Fruit fly (Drosophila melanogaster) whole organism, embryonic: ENCODE results near the gene ksr.

Experiments
- B-H1 ChIP-seq: fragments of 200-800 bp; sonication (Bioruptor generic); IDR thresholded peaks from 3 replicates; pipeline ENCODE4 v1.3.6; 2022; ENCODE audit warnings: missing biosample characterization, missing genetic modification characterization
- BEAF-32 ChIP-seq: fragments of 200-800 bp; sonication (Bioruptor generic); optimal IDR thresholded peaks from 3 replicates; lab custom pipeline; 2017; ENCODE audit warnings: missing biosample characterization, missing genetic modification characterization, mild to moderate bottlenecking, moderate library complexity, missing genetic modification reagents
- CG10321 ChIP-seq: fragments of 200-800 bp; sonication (Bioruptor generic); IDR thresholded peaks from 2 replicates; pipeline ENCODE4 v1.3.6; 2022; ENCODE audit warnings: missing biosample characterization, missing genetic modification characterization
- CG10654 ChIP-seq: fragments of 200-800 bp; sonication (Bioruptor generic); optimal IDR thresholded peaks from 2 replicates; lab custom pipeline; 2016; ENCODE audit warnings: missing biosample characterization, missing genetic modification characterization
- CG11085 ChIP-seq: fragments of 200-800 bp; sonication (Bioruptor generic); IDR thresholded peaks from 2 replicates; pipeline ENCODE4 v1.3.6; 2022; ENCODE audit warnings: missing biosample characterization, missing genetic modification characterization
- CG11695 ChIP-seq: fragments of 200-800 bp; sonication (Bioruptor generic); IDR thresholded peaks from 3 replicates; pipeline ENCODE4 v1.3.6; 2022; ENCODE audit warnings: missing biosample characterization, missing genetic modification characterization
- CG11723 ChIP-seq: fragments of 200-800 bp; sonication (Bioruptor generic); optimal IDR thresholded peaks from 2 replicates; lab custom pipeline; 2017; ENCODE audit warnings: missing biosample characterization, mild to moderate bottlenecking, missing genetic modification characterization
- CG15479 ChIP-seq: fragments of 200-800 bp; sonication (Bioruptor generic); optimal IDR thresholded peaks from 3 replicates; lab custom pipeline; 2019; ENCODE audit warnings: missing biosample characterization, mild to moderate bottlenecking, missing genetic modification characterization, moderate library complexity
- CG16779 ChIP-seq: fragments of 200-800 bp; sonication (Bioruptor generic); IDR thresholded peaks from 2 replicates; pipeline ENCODE4 v1.3.6; 2022; ENCODE audit warnings: missing biosample characterization, missing genetic modification characterization
- CG17829 ChIP-seq: fragments of 200-800 bp; optimal IDR thresholded peaks from 2 replicates; lab custom pipeline; 2019; ENCODE audit warnings: missing biosample characterization, mild to moderate bottlenecking, missing genetic modification characterization, moderate library complexity
- CG1832 ChIP-seq: fragments of 200-800 bp; sonication (Bioruptor generic); optimal IDR thresholded peaks from 2 replicates; lab custom pipeline; 2017; ENCODE audit warnings: missing biosample characterization, mild to moderate bottlenecking, missing genetic modification characterization, inconsistent platforms
- CG18619 ChIP-seq: fragments of 200-800 bp; sonication (Bioruptor generic); optimal IDR thresholded peaks from 3 replicates; lab custom pipeline; 2017; ENCODE audit warnings: missing biosample characterization, mild to moderate bottlenecking, missing genetic modification characterization
- CG30403 ChIP-seq: fragments of 200-800 bp; sonication (Bioruptor generic); optimal IDR thresholded peaks from 3 replicates; lab custom pipeline; 2016; ENCODE audit warnings: missing biosample characterization, missing genetic modification characterization
- CG3065 ChIP-seq: fragments of 200-800 bp; sonication (Bioruptor generic); optimal IDR thresholded peaks from 2 replicates; lab custom pipeline; 2016; ENCODE audit warnings: missing biosample characterization, missing genetic modification characterization
- CG3163 ChIP-seq: fragments of 200-800 bp; sonication (Bioruptor generic); optimal IDR thresholded peaks from 3 replicates; lab custom pipeline; 2016; ENCODE audit warnings: missing biosample characterization, missing genetic modification characterization
- CG32532 ChIP-seq: fragments of 200-800 bp; sonication (Bioruptor generic); IDR thresholded peaks from 2 replicates; pipeline ENCODE4 v1.3.6; 2022; ENCODE audit warnings: missing biosample characterization, missing genetic modification characterization
- CG33213 ChIP-seq: fragments of 200-800 bp; sonication (Bioruptor generic); optimal IDR thresholded peaks from 3 replicates; lab custom pipeline; 2016; ENCODE audit warnings: missing biosample characterization, missing genetic modification characterization
- CG4404 ChIP-seq: fragments of 200-800 bp; sonication (Bioruptor generic); IDR thresholded peaks from 2 replicates; pipeline ENCODE4 v1.3.6; 2022; ENCODE audit warnings: missing biosample characterization, missing genetic modification characterization
- CG4707 ChIP-seq: fragments of 200-800 bp; sonication (Bioruptor generic); optimal IDR thresholded peaks from 2 replicates; lab custom pipeline; 2018; ENCODE audit warnings: missing biosample characterization, mild to moderate bottlenecking, missing genetic modification characterization, moderate library complexity
- CG4730 ChIP-seq: fragments of 200-800 bp; sonication (Bioruptor generic); IDR thresholded peaks from 2 replicates; pipeline ENCODE4 v1.3.6; 2022; ENCODE audit warnings: missing biosample characterization, missing genetic modification characterization
- CG6254 ChIP-seq: fragments of 200-800 bp; sonication (Bioruptor generic); optimal IDR thresholded peaks from 3 replicates; lab custom pipeline; 2017; ENCODE audit warnings: mild to moderate bottlenecking, missing biosample characterization, missing genetic modification reagents, missing genetic modification characterization
- CG6765 ChIP-seq: fragments of 200-800 bp; sonication (Bioruptor generic); optimal IDR thresholded peaks from 3 replicates; lab custom pipeline; 2017; ENCODE audit warnings: missing biosample characterization, mild to moderate bottlenecking, missing genetic modification characterization
- CG6791 ChIP-seq: fragments of 200-800 bp; sonication (Bioruptor generic); IDR thresholded peaks from 3 replicates; pipeline ENCODE4 v1.3.6; 2022; ENCODE audit warnings: missing biosample characterization, missing genetic modification characterization; ENCODE audit not compliant: partially characterized antibody
- CG6813 ChIP-seq: fragments of 200-800 bp; sonication (Bioruptor generic); optimal IDR thresholded peaks from 2 replicates; lab custom pipeline; 2017; ENCODE audit warnings: missing biosample characterization, missing genetic modification characterization, mild to moderate bottlenecking, moderate library complexity, missing genetic modification reagents
- CG7928 ChIP-seq: fragments of 200-800 bp; sonication (Bioruptor generic); optimal IDR thresholded peaks from 2 replicates; lab custom pipeline; 2017; ENCODE audit warnings: missing biosample characterization, mild to moderate bottlenecking, missing genetic modification characterization
- CG9876 ChIP-seq: fragments of 200-800 bp; sonication (Bioruptor generic); optimal IDR thresholded peaks from 2 replicates; lab custom pipeline; 2016; ENCODE audit warnings: missing biosample characterization, missing genetic modification characterization
- D19A ChIP-seq: fragments of 200-800 bp; optimal IDR thresholded peaks from 3 replicates; lab custom pipeline; 2019; ENCODE audit warnings: missing biosample characterization, mild to moderate bottlenecking, missing genetic modification characterization, moderate library complexity
- Dad ChIP-seq: fragments of 200-800 bp; sonication (Bioruptor generic); optimal IDR thresholded peaks from 3 replicates; lab custom pipeline; 2016; ENCODE audit warnings: missing biosample characterization, missing genetic modification characterization
- Hand ChIP-seq: fragments of 200-800 bp; sonication (Bioruptor generic); optimal IDR thresholded peaks from 2 replicates; lab custom pipeline; 2017; ENCODE audit warnings: mild to moderate bottlenecking, missing biosample characterization, missing genetic modification reagents, missing genetic modification characterization
- Kr ChIP-seq: fragments of 200-800 bp; sonication (Bioruptor generic); optimal IDR thresholded peaks from 2 replicates; lab custom pipeline; 2017; ENCODE audit warnings: missing biosample characterization, mild to moderate bottlenecking, missing genetic modification characterization
- Myb ChIP-seq: fragments of 200-800 bp; sonication (Bioruptor generic); optimal IDR thresholded peaks from 2 replicates; lab custom pipeline; 2016; ENCODE audit warnings: missing biosample characterization, missing genetic modification characterization
- Sin3A ChIP-seq: fragments of >200 bp; optimal IDR thresholded peaks from 2 replicates; lab custom pipeline; 2018
- Spps ChIP-seq: fragments of 200-800 bp; sonication (Bioruptor generic); optimal IDR thresholded peaks from 2 replicates; lab custom pipeline; 2018; ENCODE audit warnings: missing biosample characterization, mild to moderate bottlenecking, missing genetic modification characterization
- Ssrp ChIP-seq: fragments of 200-800 bp; sonication (Bioruptor generic); optimal IDR thresholded peaks from 2 replicates; lab custom pipeline; 2018; ENCODE audit warnings: missing biosample characterization, mild to moderate bottlenecking, missing genetic modification characterization, moderate library complexity
- abd-A ChIP-seq: fragments of 200-800 bp; sonication (Bioruptor generic); optimal IDR thresholded peaks from 3 replicates; lab custom pipeline; 2019; ENCODE audit warnings: missing biosample characterization, mild to moderate bottlenecking, missing genetic modification characterization, moderate library complexity
- bsh ChIP-seq, 2 experiments: fragments of 200-800 bp; sonication (Bioruptor generic); optimal IDR thresholded peaks; 2 replicates each; lab custom pipeline; 2017 to 2018; ENCODE audit warnings: mild to moderate bottlenecking in 2 of 2, missing biosample characterization in 2 of 2, missing genetic modification characterization in 2 of 2, moderate library complexity in 1 of 2
- danr ChIP-seq: fragments of 200-800 bp; sonication (Bioruptor generic); IDR thresholded peaks from 2 replicates; pipeline ENCODE4 v1.3.6; 2022; ENCODE audit warnings: missing biosample characterization, missing genetic modification characterization
- ems ChIP-seq: fragments of 200-800 bp; sonication (Bioruptor generic); optimal IDR thresholded peaks from 3 replicates; lab custom pipeline; 2016; ENCODE audit warnings: missing biosample characterization, missing genetic modification characterization
- gcm2 ChIP-seq: fragments of 200-800 bp; sonication (Bioruptor generic); optimal IDR thresholded peaks from 2 replicates; lab custom pipeline; 2016; ENCODE audit warnings: missing biosample characterization, missing genetic modification characterization
- gsb-n ChIP-seq: fragments of 200-800 bp; sonication (Bioruptor generic); optimal IDR thresholded peaks from 3 replicates; lab custom pipeline; 2018; ENCODE audit warnings: missing biosample characterization, mild to moderate bottlenecking, missing genetic modification characterization
- hkb ChIP-seq, 2 experiments: fragments of 200-800 bp in 1 of 2; fragments of >200 bp in 1 of 2; sonication (Bioruptor generic) in 1 of 2; IDR thresholded peaks in 1 of 2; optimal IDR thresholded peaks in 1 of 2; 2 replicates each; pipeline versions ENCODE4 v1.3.6 to Lab custom; 2017 to 2022; ENCODE audit warnings: missing biosample characterization in 1 of 2, missing genetic modification characterization in 1 of 2
- mam ChIP-seq: fragments of 200-800 bp; sonication (Bioruptor generic); optimal IDR thresholded peaks from 3 replicates; lab custom pipeline; 2016; ENCODE audit warnings: missing biosample characterization, missing genetic modification characterization
- row ChIP-seq: fragments of 200-800 bp; sonication (Bioruptor generic); IDR thresholded peaks from 3 replicates; pipeline ENCODE4 v1.3.6; 2022; ENCODE audit warnings: missing biosample characterization, missing genetic modification characterization
- seq ChIP-seq: fragments of 200-800 bp; sonication (Bioruptor generic); IDR thresholded peaks from 2 replicates; pipeline ENCODE4 v1.3.6; 2022; ENCODE audit warnings: missing biosample characterization, missing genetic modification characterization
- so ChIP-seq: fragments of 200-800 bp; sonication (Bioruptor generic); IDR thresholded peaks from 3 replicates; pipeline ENCODE4 v1.3.6; 2022; ENCODE audit warnings: missing biosample characterization, missing genetic modification characterization
- sug ChIP-seq: fragments of 200-800 bp; optimal IDR thresholded peaks from 2 replicates; lab custom pipeline; 2019; ENCODE audit warnings: missing biosample characterization, mild to moderate bottlenecking, missing genetic modification characterization, moderate library complexity
- tap ChIP-seq: fragments of 200-800 bp; optimal IDR thresholded peaks from 3 replicates; lab custom pipeline; 2019; ENCODE audit warnings: missing biosample characterization, mild to moderate bottlenecking, missing genetic modification characterization, moderate library complexity
- trem ChIP-seq: fragments of 200-800 bp; optimal IDR thresholded peaks from 3 replicates; lab custom pipeline; 2019; ENCODE audit warnings: missing biosample characterization, mild to moderate bottlenecking, missing genetic modification characterization, moderate library complexity
- tx ChIP-seq: fragments of 200-800 bp; sonication (Bioruptor generic); optimal IDR thresholded peaks from 2 replicates; lab custom pipeline; 2016; ENCODE audit warnings: missing biosample characterization, missing genetic modification characterization
- unpg ChIP-seq: fragments of 200-800 bp; sonication (Bioruptor generic); optimal IDR thresholded peaks from 3 replicates; lab custom pipeline; 2018; ENCODE audit warnings: missing biosample characterization, mild to moderate bottlenecking, missing genetic modification characterization, moderate library complexity
- vvl ChIP-seq: fragments of 200-800 bp; sonication (Bioruptor generic); IDR thresholded peaks from 2 replicates; pipeline ENCODE4 v1.3.6; 2022; ENCODE audit warnings: missing biosample characterization, missing genetic modification characterization

The ksr gene

DNA sequence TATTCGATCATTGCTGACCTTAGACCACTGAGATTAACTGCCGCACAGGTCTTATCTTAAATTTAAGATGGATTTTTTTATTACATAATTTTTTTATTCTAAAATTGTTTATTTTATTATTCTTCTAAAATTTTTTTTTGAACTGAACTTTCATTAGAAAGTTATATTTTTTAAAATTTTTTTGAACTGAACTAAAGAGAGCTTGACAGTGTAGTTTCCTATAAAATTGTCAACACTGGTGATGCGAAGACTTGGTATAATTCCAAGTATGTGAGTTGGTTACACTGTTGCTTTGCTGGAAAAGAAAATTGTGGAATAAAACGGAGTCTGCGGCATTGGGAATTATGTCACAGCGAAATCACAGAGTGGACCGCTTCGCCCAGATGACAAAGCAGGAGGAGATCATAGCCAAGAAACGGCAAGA lies 1.6 kb upstream of the ksr start, which contains the start of gene CG31550 (continued):
- TF ChIP-seq CG9876 (GFP tag; lab: Kevin White, UChicago) (peak; percentile 18), CG11723 (GFP tag; lab: Kevin White, UChicago) (no peak), so (GFP tag; lab: Robert Waterston, UW) (no peak), seq (GFP tag; lab: Robert Waterston, UW) (peak; percentile 51; the same call in 1 of the 2 replicates), danr (GFP tag; lab: Robert Waterston, UW) (peak; percentile 27; the same call in 1 of the 2 replicates), D19A (no peak), unpg (GFP tag; lab: Kevin White, UChicago) (peak; percentile 56), CG7928 (GFP tag; lab: Kevin White, UChicago) (no peak), Sin3A (no peak), row (GFP tag; lab: Robert Waterston, UW) (peak; percentile 88), mam (GFP tag; lab: Kevin White, UChicago) (peak; percentile 69), Kr (GFP tag; lab: Kevin White, UChicago) (no peak), CG1832 (GFP tag; lab: Kevin White, UChicago) (no peak), B-H1 (GFP tag; lab: Robert Waterston, UW) (peak; percentile 60), tap (no peak), CG6254 (no peak), Myb (GFP tag; lab: Kevin White, UChicago) (peak; percentile 42), CG4707 (GFP tag; lab: Kevin White, UChicago) (no peak), hkb (optimal IDR thresholded peaks at IDR 0.05; lab: Kevin White, UChicago) (no peak), hkb (GFP tag; IDR thresholded peaks at IDR 0.05; lab: Robert Waterston, UW) (peak; percentile 69), gsb-n (tag; lab: Kevin White, UChicago) (no peak), BEAF-32 (GFP tag; lab: Kevin White, UChicago) (no peak), CG30403 (peak; percentile 78), Spps (peak; percentile 23), CG3065 (GFP tag; lab: Kevin White, UChicago) (no peak), CG6765 (GFP tag; lab: Kevin White, UChicago) (peak; percentile 12), tx (peak; percentile 14), CG32532 (GFP tag; lab: Robert Waterston, UW) (peak; percentile 86), Ssrp (peak; percentile 75), CG10321 (no peak), CG15479 (GFP tag; lab: Kevin White, UChicago) (no peak), CG18619 (GFP tag; lab: Kevin White, UChicago) (peak; percentile 43), CG3163 (GFP tag; lab: Kevin White, UChicago) (no peak), CG16779 (GFP tag; lab: Robert Waterston, UW) (no peak), trem (peak; percentile 60), sug (tag; lab: Kevin White, UChicago) (peak; percentile 55), CG6813 (GFP tag; lab: Kevin White, UChicago) (no peak), CG4730 (GFP tag; lab: Robert Waterston, UW) (peak; percentile 67), ems (GFP tag; lab: Kevin White, UChicago) (no peak), CG6791 (no peak), gcm2 (GFP tag; lab: Kevin White, UChicago) (no peak), vvl (peak; percentile 84), CG4404 (GFP tag; lab: Robert Waterston, UW) (peak; percentile 65), CG11085 (peak; percentile 73; the same call in 1 of the 2 replicates), CG10654 (GFP tag; lab: Kevin White, UChicago) (peak; percentile 64), CG11695 (GFP tag; lab: Robert Waterston, UW) (peak; percentile 69; the same call in 2 of the 3 replicates), Hand (GFP tag; lab: Kevin White, UChicago) (no peak), abd-A (tag; lab: Kevin White, UChicago) (no peak), CG33213 (no peak), CG17829 (peak; percentile 81), bsh (GFP tag; optimal IDR thresholded peaks at IDR 0.05; lab: Kevin White, UChicago) (peak in 1 of 2 experiments; percentile 70), Dad (GFP tag; lab: Kevin White, UChicago) (peak; percentile 54)
